In the genomic region with DNA sequence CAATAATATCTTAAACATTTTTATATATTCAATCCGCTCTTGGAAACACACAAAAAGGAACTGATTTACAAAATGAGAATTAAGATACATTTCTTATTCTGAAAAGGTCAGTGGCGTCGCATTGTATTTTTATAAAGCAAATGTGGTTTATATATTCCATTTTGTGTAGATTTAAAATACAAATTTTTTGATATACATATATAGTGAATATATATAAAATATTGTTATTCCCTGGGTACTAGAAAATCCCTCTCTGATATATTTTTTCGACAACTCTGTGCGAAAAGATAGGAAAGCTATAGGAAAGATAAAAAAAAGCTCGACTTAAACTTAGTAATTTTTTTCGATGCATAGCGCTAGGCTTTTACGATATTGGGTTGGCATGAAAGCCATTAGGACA, we compare ENCODE assay signal across 4 fruit fly cellular contexts.
TF ChIP-seq lines count a peak whose summit lies in the region.

A gene (minus strand): TSS at position 45 of the 400 bp plus-strand sequence.

- no peak for TF ChIP-seq CTCF in whole organism, embryonic (GFP tag; optimal IDR thresholded peaks at IDR 0.05; lab: Kevin White, UChicago)

TF ChIP-seq in whole organism, adult, 20 proteins besides CTCF, POLR2A, EP300 and RAD21:
- TF ChIP-seq ovo (GFP tag; optimal IDR thresholded peaks at IDR 0.05; lab: Kevin White, UChicago) = no peak
- no peak for TF ChIP-seq CG1620 (GFP tag; optimal IDR thresholded peaks at IDR 0.05; lab: Kevin White, UChicago)
- TF ChIP-seq CG12768 (GFP tag; optimal IDR thresholded peaks at IDR 0.05; lab: Kevin White, UChicago) = no peak
- TF ChIP-seq Crg-1 (GFP tag; optimal IDR thresholded peaks at IDR 0.05; lab: Kevin White, UChicago) = no peak
- TF ChIP-seq cic (GFP tag; optimal IDR thresholded peaks at IDR 0.05; lab: Kevin White, UChicago) = no peak
- no peak for TF ChIP-seq tj (GFP tag; optimal IDR thresholded peaks at IDR 0.05; lab: Kevin White, UChicago)
- TF ChIP-seq Clk (GFP tag; optimal IDR thresholded peaks at IDR 0.05; lab: Kevin White, UChicago) = no peak
- TF ChIP-seq CG7045 (GFP tag; optimal IDR thresholded peaks at IDR 0.05; lab: Kevin White, UChicago) = no peak
- TF ChIP-seq CG14711 (tag; optimal IDR thresholded peaks at IDR 0.05; lab: Kevin White, UChicago) = peak; percentile 16
- TF ChIP-seq Hr96 (GFP tag; optimal IDR thresholded peaks at IDR 0.05; lab: Kevin White, UChicago) = no peak
- no peak for TF ChIP-seq Mnt (GFP tag; optimal IDR thresholded peaks at IDR 0.05; lab: Kevin White, UChicago)
- TF ChIP-seq CG7101 (tag; optimal IDR thresholded peaks at IDR 0.05; lab: Kevin White, UChicago) = peak; percentile 6
- TF ChIP-seq cnc (optimal IDR thresholded peaks at IDR 0.05; lab: Kevin White, UChicago) = no peak
- no peak for TF ChIP-seq CG5204 (GFP tag; optimal IDR thresholded peaks at IDR 0.05; lab: Kevin White, UChicago)
- peak; percentile 23 for TF ChIP-seq CG33017 (tag; optimal IDR thresholded peaks at IDR 0.05; lab: Kevin White, UChicago)

TF ChIP-seq in whole organism, embryonic, 481 proteins besides CTCF, POLR2A, EP300 and RAD21 (continues in another document):
- TF ChIP-seq pb (GFP tag; optimal IDR thresholded peaks at IDR 0.05; lab: Kevin White, UChicago) = no peak
- TF ChIP-seq CG9215 (GFP tag; IDR thresholded peaks at IDR 0.05; lab: Robert Waterston, UW) = no peak
- TF ChIP-seq CG13424 (tag; optimal IDR thresholded peaks at IDR 0.05; lab: Kevin White, UChicago) = no peak
- no peak for TF ChIP-seq knrl (GFP tag; IDR thresholded peaks at IDR 0.05; lab: Robert Waterston, UW; ENCODE audit: partially characterized antibody)
- TF ChIP-seq Camta (GFP tag; optimal IDR thresholded peaks at IDR 0.05; lab: Kevin White, UChicago) = no peak
- TF ChIP-seq Atf3 (GFP tag; optimal IDR thresholded peaks at IDR 0.05; lab: Kevin White, UChicago) = no peak
- peak; percentile 72 for TF ChIP-seq Drgx (GFP tag; IDR thresholded peaks at IDR 0.05; lab: Robert Waterston, UW)
- TF ChIP-seq CG10321 (GFP tag; IDR thresholded peaks at IDR 0.05; lab: Robert Waterston, UW) = no peak
- no peak for TF ChIP-seq CrebB (tag; optimal IDR thresholded peaks at IDR 0.05; lab: Kevin White, UChicago)
- no peak for TF ChIP-seq CG17359 (tag; optimal IDR thresholded peaks at IDR 0.05; lab: Kevin White, UChicago)
- no peak for TF ChIP-seq CG3995 (GFP tag; optimal IDR thresholded peaks at IDR 0.05; lab: Kevin White, UChicago)
- peak; percentile 25 for TF ChIP-seq Sox102F (GFP tag; optimal IDR thresholded peaks at IDR 0.05; lab: Kevin White, UChicago)
- TF ChIP-seq corto (GFP tag; optimal IDR thresholded peaks at IDR 0.05; lab: Kevin White, UChicago) = no peak
- no peak for TF ChIP-seq ewg (GFP tag; optimal IDR thresholded peaks at IDR 0.05; lab: Kevin White, UChicago)
- TF ChIP-seq nau (GFP tag; optimal IDR thresholded peaks at IDR 0.05; lab: Kevin White, UChicago) = no peak
- TF ChIP-seq CG10654 (GFP tag; optimal IDR thresholded peaks at IDR 0.05; lab: Kevin White, UChicago) = no peak
- TF ChIP-seq HmgZ (tag; optimal IDR thresholded peaks at IDR 0.05; lab: Kevin White, UChicago) = no peak
- TF ChIP-seq da (GFP tag; optimal IDR thresholded peaks at IDR 0.05; lab: Kevin White, UChicago) = no peak
- TF ChIP-seq gem (tag; optimal IDR thresholded peaks at IDR 0.05; lab: Kevin White, UChicago) = peak; percentile 23
- TF ChIP-seq CG34422 (GFP tag; IDR thresholded peaks at IDR 0.05; lab: Robert Waterston, UW) = no peak
- peak; percentile 6 for TF ChIP-seq CG11504 (tag; optimal IDR thresholded peaks at IDR 0.05; lab: Kevin White, UChicago)
- TF ChIP-seq hbn (GFP tag; IDR thresholded peaks at IDR 0.05; lab: Robert Waterston, UW; ENCODE audit: partially characterized antibody) = no peak
- no peak for TF ChIP-seq crol (GFP tag; IDR thresholded peaks at IDR 0.05; lab: Robert Waterston, UW)
- TF ChIP-seq Optix (GFP tag; IDR thresholded peaks at IDR 0.05; lab: Robert Waterston, UW) = no peak
- TF ChIP-seq abd-A (tag; optimal IDR thresholded peaks at IDR 0.05; lab: Kevin White, UChicago) = no peak
- TF ChIP-seq Deaf1 (tag; optimal IDR thresholded peaks at IDR 0.05; lab: Kevin White, UChicago) = no peak

TF ChIP-seq in whole organism, prepupa, 60 proteins besides CTCF, POLR2A, EP300 and RAD21 (continues in another document):
- no peak for TF ChIP-seq Hr38 (GFP tag; optimal IDR thresholded peaks at IDR 0.05; lab: Kevin White, UChicago)
- peak; percentile 18 for TF ChIP-seq achi (GFP tag; optimal IDR thresholded peaks at IDR 0.05; lab: Kevin White, UChicago)
- TF ChIP-seq CG11294 (GFP tag; IDR thresholded peaks at IDR 0.05; lab: Robert Waterston, UW) = peak; percentile 22; the same call in 1 of the 2 replicates
- peak; percentile 69 for TF ChIP-seq Eip78C (GFP tag; lab: Kevin White, UChicago)
- TF ChIP-seq CG34406 (GFP tag; optimal IDR thresholded peaks at IDR 0.05; lab: Kevin White, UChicago) = peak; percentile 5
- TF ChIP-seq CG4318 (GFP tag; optimal IDR thresholded peaks at IDR 0.05; lab: Kevin White, UChicago) = no peak
- TF ChIP-seq vri (GFP tag; optimal IDR thresholded peaks at IDR 0.05; lab: Kevin White, UChicago) = no peak
- no peak for TF ChIP-seq Ets21C (GFP tag; optimal IDR thresholded peaks at IDR 0.05; lab: Kevin White, UChicago)
- peak; percentile 30 for TF ChIP-seq Hr4 (GFP tag; optimal IDR thresholded peaks at IDR 0.05; lab: Kevin White, UChicago)
- peak; percentile 78 for TF ChIP-seq eg (GFP tag; IDR thresholded peaks at IDR 0.05; lab: Robert Waterston, UW)
- TF ChIP-seq salr (GFP tag; optimal IDR thresholded peaks at IDR 0.05; lab: Kevin White, UChicago) = no peak
- no peak for TF ChIP-seq CG7368 (GFP tag; optimal IDR thresholded peaks at IDR 0.05; lab: Kevin White, UChicago)
- TF ChIP-seq dsx (GFP tag; optimal IDR thresholded peaks at IDR 0.05; lab: Kevin White, UChicago; ENCODE audit: poor library complexity, severe bottlenecking) = no peak
- TF ChIP-seq CG6854 (GFP tag; optimal IDR thresholded peaks at IDR 0.05; lab: Kevin White, UChicago) = no peak
- peak; percentile 6 for TF ChIP-seq CG10669 (GFP tag; optimal IDR thresholded peaks at IDR 0.05; lab: Kevin White, UChicago)
- peak; percentile 50 for TF ChIP-seq OdsH (GFP tag; optimal IDR thresholded peaks at IDR 0.05; lab: Kevin White, UChicago)
- no peak for TF ChIP-seq Ets96B (tag; optimal IDR thresholded peaks at IDR 0.05; lab: Kevin White, UChicago)
- no peak for TF ChIP-seq dac (GFP tag; optimal IDR thresholded peaks at IDR 0.05; lab: Kevin White, UChicago)
- peak; percentile 34 for TF ChIP-seq CG6276 (GFP tag; optimal IDR thresholded peaks at IDR 0.05; lab: Kevin White, UChicago)
- TF ChIP-seq lz (GFP tag; optimal IDR thresholded peaks at IDR 0.05; lab: Kevin White, UChicago) = no peak
- TF ChIP-seq CG10631 (GFP tag; optimal IDR thresholded peaks at IDR 0.05; lab: Kevin White, UChicago) = peak; percentile 12
- no peak for TF ChIP-seq Hr39 (GFP tag; optimal IDR thresholded peaks at IDR 0.05; lab: Kevin White, UChicago)
- TF ChIP-seq CG3032 (tag; optimal IDR thresholded peaks at IDR 0.05; lab: Kevin White, UChicago) = no peak
- no peak for TF ChIP-seq Gug (GFP tag; IDR thresholded peaks at IDR 0.05; lab: Robert Waterston, UW)
- no peak for TF ChIP-seq Smox (GFP tag; optimal IDR thresholded peaks at IDR 0.05; lab: Kevin White, UChicago)
- TF ChIP-seq CG11902 (GFP tag; optimal IDR thresholded peaks at IDR 0.05; lab: Kevin White, UChicago) = no peak
- TF ChIP-seq net (GFP tag; optimal IDR thresholded peaks at IDR 0.05; lab: Kevin White, UChicago) = peak; percentile 18

TF ChIP-seq in whole organism, pupa, 21 proteins besides CTCF, POLR2A, EP300 and RAD21:
- TF ChIP-seq Ets98B (GFP tag; IDR thresholded peaks at IDR 0.05; lab: Robert Waterston, UW) = peak; percentile 75; the same call in 1 of the 2 replicates
- TF ChIP-seq CG8159 (tag; optimal IDR thresholded peaks at IDR 0.05; lab: Kevin White, UChicago) = peak; percentile 52
- peak; percentile 63; the same call in 2 of the 3 replicates for TF ChIP-seq CG4496 (GFP tag; IDR thresholded peaks at IDR 0.05; lab: Robert Waterston, UW)
- peak; percentile 45; the same call in 1 of the 2 replicates for TF ChIP-seq CG12605 (GFP tag; IDR thresholded peaks at IDR 0.05; lab: Robert Waterston, UW)
- no peak for TF ChIP-seq CG17806 (tag; optimal IDR thresholded peaks at IDR 0.05; lab: Kevin White, UChicago)
- no peak for TF ChIP-seq CG14655 (GFP tag; optimal IDR thresholded peaks at IDR 0.05; lab: Kevin White, UChicago)
- peak; percentile 71 for TF ChIP-seq CG32121 (GFP tag; IDR thresholded peaks at IDR 0.05; lab: Robert Waterston, UW)
TF ChIP-seq in whole organism, pupa: peak in this region for 5.
